Worm (Caenorhabditis elegans) whole organism, L1 larva: ENCODE measurements around the gene F59A6.10.

Source experiments
- C16A3.4 ChIP-seq: fragments of 150-350 bp; optimal IDR thresholded peaks from 2 replicates; lab custom pipeline; 2014; ENCODE audit warnings: missing biosample characterization, missing genetic modification characterization
- Y116A8C.19 ChIP-seq: sonication (generic microtip); optimal IDR thresholded peaks from 2 replicates; lab custom pipeline; 2016; ENCODE audit warnings: missing compliant biosample characterization, missing genetic modification characterization, borderline replicate concordance
- aha-1 ChIP-seq: fragments of 150-350 bp; optimal IDR thresholded peaks from 2 replicates; lab custom pipeline; 2014; ENCODE audit warnings: missing biosample characterization, missing genetic modification characterization
- aly-2 ChIP-seq: fragments of 150-350 bp; optimal IDR thresholded peaks from 2 replicates; lab custom pipeline; 2014; ENCODE audit warnings: missing biosample characterization, missing genetic modification characterization
- blmp-1 ChIP-seq: fragments of 150-350 bp; optimal IDR thresholded peaks from 2 replicates; lab custom pipeline; 2014; ENCODE audit warnings: missing biosample characterization, missing genetic modification characterization
- ceh-8 ChIP-seq: fragments of 200-800 bp; sonication (Bioruptor generic); optimal IDR thresholded peaks from 2 replicates; lab custom pipeline; 2018; ENCODE audit warnings: mild to moderate bottlenecking, missing genetic modification characterization, moderate library complexity, missing compliant biosample characterization
- ceh-82 ChIP-seq, 3 experiments: fragments of 150-350 bp in 1 of 3; sonication (generic microtip) in 2 of 3; optimal IDR thresholded peaks; 2 replicates each; lab custom pipeline; 2014 to 2017; ENCODE audit warnings: missing biosample characterization in 3 of 3, missing genetic modification characterization in 3 of 3
- ceh-88 ChIP-seq: fragments of 200-800 bp; sonication (Bioruptor generic); IDR thresholded peaks from 2 replicates; pipeline ENCODE4 v1.3.6; 2022; ENCODE audit warnings: missing genetic modification characterization, missing compliant biosample characterization
- ceh-90 ChIP-seq: sonication (generic microtip); optimal IDR thresholded peaks from 2 replicates; lab custom pipeline; 2016; ENCODE audit warnings: missing genetic modification characterization, missing compliant biosample characterization
- dpl-1 ChIP-seq, 3 experiments: fragments of 150-350 bp in 2 of 3; sonication (generic microtip) in 1 of 3; optimal IDR thresholded peaks; 2 replicates each; lab custom pipeline; 2014 to 2017; ENCODE audit warnings: missing biosample characterization in 3 of 3, missing genetic modification characterization in 3 of 3, missing genetic modification reagents in 3 of 3
- dsc-1 ChIP-seq: sonication (generic microtip); optimal IDR thresholded peaks from 2 replicates; lab custom pipeline; 2016; ENCODE audit warnings: mild to moderate bottlenecking, missing genetic modification characterization, missing compliant biosample characterization
- efl-1 ChIP-seq, 4 experiments: fragments of 150-350 bp; optimal IDR thresholded peaks in 3 of 4; peaks in 1 of 4; 1 replicate in 1 of 4; 2 replicates in 3 of 4; lab custom pipeline; 2014; ENCODE audit warnings: missing biosample characterization in 2 of 4, missing genetic modification characterization in 2 of 4, missing genetic modification reagents in 2 of 4
- egl-27 ChIP-seq, 2 experiments: fragments of 150-350 bp in 1 of 2; sonication (generic microtip); optimal IDR thresholded peaks; 3 replicates each; lab custom pipeline; 2017 to 2018; ENCODE audit warnings: missing biosample characterization in 2 of 2, missing genetic modification characterization in 2 of 2, missing genetic modification reagents in 2 of 2
- elt-2 ChIP-seq: sonication (generic microtip); optimal IDR thresholded peaks from 2 replicates; lab custom pipeline; 2016; ENCODE audit warnings: missing genetic modification characterization, mild to moderate bottlenecking, inconsistent platforms, missing compliant biosample characterization, missing genetic modification reagents
- elt-3 ChIP-seq, 6 experiments: fragments of 150-350 bp in 1 of 6; sonication (generic microtip); optimal IDR thresholded peaks; 2 replicates each; lab custom pipeline; 2017 to 2018; ENCODE audit warnings: missing biosample characterization in 6 of 6, missing genetic modification characterization in 6 of 6, inconsistent platforms in 1 of 6
- ets-5 ChIP-seq: fragments of 200-800 bp; sonication (Bioruptor generic); IDR thresholded peaks from 2 replicates; pipeline ENCODE4 v1.3.6; 2022; ENCODE audit warnings: missing genetic modification characterization, missing compliant biosample characterization
- fos-1 ChIP-seq: fragments of 150-350 bp; optimal IDR thresholded peaks from 2 replicates; lab custom pipeline; 2014; ENCODE audit warnings: missing biosample characterization, missing genetic modification characterization
- grh-1 ChIP-seq: fragments of 200-800 bp; sonication (Bioruptor generic); IDR thresholded peaks from 2 replicates; pipeline ENCODE4 v1.3.6; 2022; ENCODE audit warnings: missing genetic modification reagents, missing genetic modification characterization, missing compliant biosample characterization
- irx-1 ChIP-seq: sonication (generic microtip); optimal IDR thresholded peaks from 2 replicates; lab custom pipeline; 2016; ENCODE audit warnings: missing genetic modification characterization, missing compliant biosample characterization
- isw-1 ChIP-seq: fragments of 200-800 bp; sonication (Bioruptor generic); IDR thresholded peaks from 2 replicates; pipeline ENCODE4 v1.3.6; 2022; ENCODE audit warnings: missing genetic modification characterization, missing compliant biosample characterization
- jun-1 ChIP-seq: fragments of 150-350 bp; optimal IDR thresholded peaks from 2 replicates; lab custom pipeline; 2014; ENCODE audit warnings: missing biosample characterization, missing genetic modification reagents, missing genetic modification characterization
- lin-14 ChIP-seq: fragments of 200-800 bp; sonication (Bioruptor generic); optimal IDR thresholded peaks from 2 replicates; lab custom pipeline; 2018; ENCODE audit warnings: mild to moderate bottlenecking, missing genetic modification characterization, moderate library complexity, missing compliant biosample characterization
- lir-3 ChIP-seq: sonication (generic microtip); optimal IDR thresholded peaks from 2 replicates; lab custom pipeline; 2016; ENCODE audit warnings: mild to moderate bottlenecking, missing genetic modification characterization, moderate library complexity, missing compliant biosample characterization; ENCODE audit not compliant: poor library complexity
- lsy-2 ChIP-seq, 2 experiments: fragments of 150-350 bp; optimal IDR thresholded peaks; 2 replicates each; lab custom pipeline; 2014; ENCODE audit warnings: missing biosample characterization in 2 of 2, missing genetic modification characterization in 2 of 2
- mdl-1 ChIP-seq, 2 experiments: fragments of 150-350 bp; optimal IDR thresholded peaks; 2 replicates each; lab custom pipeline; 2014 to 2017; ENCODE audit warnings: missing biosample characterization in 2 of 2, missing genetic modification characterization in 2 of 2, inconsistent platforms in 1 of 2
- mef-2 ChIP-seq: fragments of 150-350 bp; optimal IDR thresholded peaks from 2 replicates; lab custom pipeline; 2014; ENCODE audit warnings: missing biosample characterization, missing genetic modification characterization
- nhr-12 ChIP-seq: sonication (generic microtip); optimal IDR thresholded peaks from 2 replicates; lab custom pipeline; 2017; ENCODE audit warnings: missing biosample characterization, missing genetic modification characterization
- nhr-19 ChIP-seq: fragments of 200-800 bp; sonication (Bioruptor generic); conservative IDR thresholded peaks from 2 replicates; pipeline ENCODE4 v1.3.6; 2022; ENCODE audit warnings: missing genetic modification characterization, missing compliant biosample characterization
- nhr-47 ChIP-seq: sonication (generic microtip); optimal IDR thresholded peaks from 2 replicates; lab custom pipeline; 2016; ENCODE audit warnings: mild to moderate bottlenecking, missing genetic modification characterization, moderate library complexity, missing compliant biosample characterization
- nhr-77 ChIP-seq: fragments of 150-350 bp; optimal IDR thresholded peaks from 2 replicates; lab custom pipeline; 2014; ENCODE audit warnings: missing biosample characterization, missing genetic modification characterization
- nhr-85 ChIP-seq: sonication (generic microtip); peaks from one replicate; lab custom pipeline; 2016; ENCODE audit warnings: missing genetic modification characterization, inconsistent platforms, missing compliant biosample characterization
- nhr-90 ChIP-seq: sonication (generic microtip); optimal IDR thresholded peaks from 2 replicates; lab custom pipeline; 2016; ENCODE audit warnings: mild to moderate bottlenecking, missing genetic modification characterization, missing compliant biosample characterization; ENCODE audit not compliant: poor library complexity
- pax-3 ChIP-seq: fragments of 200-800 bp; sonication (Bioruptor generic); optimal IDR thresholded peaks from 2 replicates; lab custom pipeline; 2018; ENCODE audit warnings: mild to moderate bottlenecking, missing genetic modification characterization, moderate library complexity, missing compliant biosample characterization
- rnt-1 ChIP-seq: sonication (generic microtip); optimal IDR thresholded peaks from 2 replicates; lab custom pipeline; 2016; ENCODE audit warnings: mild to moderate bottlenecking, missing genetic modification characterization, moderate library complexity, missing compliant biosample characterization
- skn-1 ChIP-seq: fragments of 150-350 bp; optimal IDR thresholded peaks from 2 replicates; lab custom pipeline; 2014; ENCODE audit warnings: missing biosample characterization, missing genetic modification characterization
- sup-37 ChIP-seq: fragments of 200-800 bp; sonication (Bioruptor generic); optimal IDR thresholded peaks from 2 replicates; lab custom pipeline; 2018; ENCODE audit warnings: mild to moderate bottlenecking, missing genetic modification characterization, missing compliant biosample characterization
- swsn-7 ChIP-seq: sonication (generic microtip); optimal IDR thresholded peaks from 2 replicates; lab custom pipeline; 2016; ENCODE audit warnings: missing genetic modification characterization, missing compliant biosample characterization
- unc-98 ChIP-seq: fragments of 200-800 bp; sonication (Bioruptor generic); IDR thresholded peaks from 2 replicates; pipeline ENCODE4 v1.3.6; 2022; ENCODE audit warnings: missing genetic modification characterization, missing compliant biosample characterization
- vab-15 ChIP-seq: sonication (generic microtip); optimal IDR thresholded peaks from 2 replicates; lab custom pipeline; 2017; ENCODE audit warnings: missing genotype, mild to moderate bottlenecking, missing genetic modification characterization, missing compliant biosample characterization
- zag-1 ChIP-seq: fragments of 150-350 bp; optimal IDR thresholded peaks from 2 replicates; lab custom pipeline; 2014; ENCODE audit warnings: missing biosample characterization, missing genetic modification characterization
- zip-4 ChIP-seq: fragments of 200-800 bp; sonication (Bioruptor generic); optimal IDR thresholded peaks from 2 replicates; lab custom pipeline; 2018; ENCODE audit warnings: mild to moderate bottlenecking, missing genetic modification characterization, moderate library complexity, missing compliant biosample characterization
- ztf-11 ChIP-seq, 2 experiments: sonication (generic microtip); optimal IDR thresholded peaks; 2 replicates each; lab custom pipeline; 2016 to 2017; ENCODE audit warnings: missing genetic modification characterization in 2 of 2, missing biosample characterization in 1 of 2, missing compliant biosample characterization in 1 of 2
- ztf-4 ChIP-seq: fragments of 150-350 bp; optimal IDR thresholded peaks from 2 replicates; lab custom pipeline; 2014; ENCODE audit warnings: missing biosample characterization, missing genetic modification characterization

The F59A6.10 gene

ce11 chrII:5022381-5022855 is 18.7 kb downstream of the F59A6.10 start, which contains the start of the genes nsy-1 and F59A6.13:
TSS of gene nsy-1 (plus strand) at chrII:5022757.
TSS of gene F59A6.13 (plus strand) at chrII:5022805.
- TF ChIP-seq irx-1 (no peak), elt-2 (tag; lab: Kevin White, UChicago) (peak; percentile 97), efl-1 (optimal IDR thresholded peaks at IDR 0.05; lab: Kevin White, UChicago) (no peak), efl-1 (GFP tag; optimal IDR thresholded peaks at IDR 0.05 in 1 of 2; lab: Kevin White, UChicago) (peak in 1 of 2 experiments; percentile 72)

ce11 chrII:5027952-5028351 is 24.2 kb downstream of the F59A6.10 start:
- TF ChIP-seq zag-1 (tag; lab: Kevin White, UChicago) (no peak), nhr-90 (no peak), egl-27 (tag; optimal IDR thresholded peaks at IDR 0.05; lab: Kevin White, UChicago) (no peak), unc-98 (no peak), swsn-7 (tag; lab: Kevin White, UChicago) (no peak), grh-1 (GFP tag; lab: Robert Waterston, UW) (no peak), nhr-77 (tag; lab: Kevin White, UChicago) (no peak), lir-3 (tag; lab: Kevin White, UChicago) (no peak), dsc-1 (tag; lab: Kevin White, UChicago) (no peak), ceh-88 (GFP tag; lab: Robert Waterston, UW) (no peak), lin-14 (GFP tag; lab: Kevin White, UChicago) (no peak), mef-2 (tag; lab: Kevin White, UChicago) (no peak), ceh-82 (tag; optimal IDR thresholded peaks at IDR 0.05; lab: Kevin White, UChicago) (no peak), ceh-8 (no peak), mdl-1 (tag; optimal IDR thresholded peaks at IDR 0.05; lab: Kevin White, UChicago) (no peak), aha-1 (tag; lab: Kevin White, UChicago) (no peak), lsy-2 (tag; optimal IDR thresholded peaks at IDR 0.05; lab: Kevin White, UChicago) (no peak), nhr-47 (tag; lab: Kevin White, UChicago) (no peak)

ce11 chrII:5031612-5032011 is 27.9 kb downstream of the F59A6.10 start, which contains the start of gene wdr-83:
TSS of gene wdr-83 (minus strand) at chrII:5031712.
- TF ChIP-seq ztf-4 (no peak), elt-3 (tag; optimal IDR thresholded peaks at IDR 0.05; lab: Kevin White, UChicago) (no peak), rnt-1 (tag; lab: Kevin White, UChicago) (no peak), vab-15 (no peak)

ce11 chrII:5032669-5033068 is 28.9 kb downstream of the F59A6.10 start:
- TF ChIP-seq zip-4 (GFP tag; lab: Kevin White, UChicago): no peak
- TF ChIP-seq aha-1 (tag; lab: Kevin White, UChicago): no peak
- TF ChIP-seq dsc-1 (tag; lab: Kevin White, UChicago): peak; percentile 66
- TF ChIP-seq elt-2 (tag; lab: Kevin White, UChicago): peak; percentile 60
- no peak for TF ChIP-seq sup-37
- peak; percentile 50 to 73 for TF ChIP-seq lsy-2 (tag; optimal IDR thresholded peaks at IDR 0.05; lab: Kevin White, UChicago)
- TF ChIP-seq ztf-11 (tag; optimal IDR thresholded peaks at IDR 0.05; lab: Kevin White, UChicago): no peak
- no peak for TF ChIP-seq pax-3
- TF ChIP-seq Y116A8C.19 (tag; lab: Kevin White, UChicago): no peak
- TF ChIP-seq ceh-88 (GFP tag; lab: Robert Waterston, UW): no peak
- peak; percentile 30 for TF ChIP-seq lir-3 (tag; lab: Kevin White, UChicago)
- TF ChIP-seq jun-1 (tag; lab: Kevin White, UChicago): no peak
- peak; percentile 74 for TF ChIP-seq nhr-47 (tag; lab: Kevin White, UChicago)
- no peak for TF ChIP-seq mef-2 (tag; lab: Kevin White, UChicago)
- TF ChIP-seq ceh-82 (tag; optimal IDR thresholded peaks at IDR 0.05; lab: Kevin White, UChicago): peak in 1 of 3 experiments; percentile 56
- TF ChIP-seq mdl-1 (tag; optimal IDR thresholded peaks at IDR 0.05; lab: Kevin White, UChicago): peak in 1 of 2 experiments; percentile 58
- no peak for TF ChIP-seq ceh-90 (tag; lab: Kevin White, UChicago)
- TF ChIP-seq C16A3.4: peak; percentile 41
- TF ChIP-seq nhr-90: peak; percentile 38
- TF ChIP-seq rnt-1 (tag; lab: Kevin White, UChicago): peak; percentile 69
- TF ChIP-seq nhr-85: peak; percentile 45
- TF ChIP-seq swsn-7 (tag; lab: Kevin White, UChicago): peak; percentile 60
- TF ChIP-seq fos-1: peak; percentile 55
- TF ChIP-seq ets-5: no peak
- no peak for TF ChIP-seq nhr-12 (tag; lab: Kevin White, UChicago)
- TF ChIP-seq skn-1 (tag; lab: Kevin White, UChicago): no peak
- TF ChIP-seq nhr-19 (GFP tag; lab: Robert Waterston, UW): peak; percentile 70
- TF ChIP-seq vab-15: peak; percentile 34
- TF ChIP-seq zag-1 (tag; lab: Kevin White, UChicago): no peak
- peak; percentile 26; the same call in 1 of the 2 replicates for TF ChIP-seq isw-1 (GFP tag; lab: Robert Waterston, UW)
- TF ChIP-seq dpl-1 (GFP tag; optimal IDR thresholded peaks at IDR 0.05; lab: Kevin White, UChicago): peak in 2 of 3 experiments; percentile 33 to 45
- TF ChIP-seq blmp-1 (tag; lab: Kevin White, UChicago): no peak
- no peak for TF ChIP-seq aly-2
